Worm (Caenorhabditis elegans): ENCODE measurements around the gene D1079.1.

D1079.1 gene

DNA sequence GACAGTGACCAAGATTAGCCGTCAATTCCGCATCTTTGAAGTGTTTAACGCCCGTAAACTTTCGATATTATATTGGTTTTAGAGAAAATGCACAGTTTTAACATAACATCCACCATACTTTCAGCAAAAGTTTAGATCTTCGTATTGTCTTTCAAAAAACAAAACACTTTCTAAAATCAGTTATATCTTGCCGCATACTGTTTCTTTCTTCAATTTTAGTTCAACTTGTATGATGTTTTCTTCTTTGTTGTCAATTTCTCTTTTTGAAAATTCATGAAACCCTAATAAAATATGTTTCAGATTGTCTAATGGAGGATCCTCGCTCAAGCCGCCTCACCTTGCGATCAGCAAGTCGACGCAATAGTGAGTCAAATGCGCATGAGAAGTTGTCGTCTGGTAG lies 50.9 kb downstream of the D1079.1 start, which contains the start of gene F02E8.4:
Gene F02E8.4 (plus strand): TSS at position 301 of the 400 bp plus-strand sequence.
- TF ChIP-seq lsy-27 (tag; optimal IDR thresholded peaks at IDR 0.05; ENCODE audit: borderline replicate concordance, insufficient read depth): no peak

DNA sequence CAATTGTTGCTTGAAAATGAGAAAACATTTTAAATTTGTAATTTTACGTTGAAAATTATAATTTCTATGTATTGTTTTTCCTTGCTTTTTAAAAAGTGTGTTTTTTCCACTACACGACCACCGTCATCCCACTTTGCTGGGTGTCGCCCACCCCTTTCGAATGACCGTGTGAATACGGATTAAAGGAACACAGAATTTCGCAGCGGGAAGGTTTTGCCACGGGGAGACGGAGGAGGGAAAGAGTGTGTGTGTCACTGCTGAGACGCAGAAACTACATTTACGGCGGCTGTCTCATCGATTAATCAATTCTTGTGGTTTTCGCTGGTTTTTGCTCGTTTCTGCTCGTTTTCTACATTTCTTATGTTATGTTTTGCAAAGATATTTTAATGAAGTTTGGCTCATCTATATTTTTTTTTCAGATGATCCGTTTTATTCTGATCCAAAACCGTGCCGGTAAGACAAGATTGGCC lies 54.9 kb downstream of the D1079.1 start, which contains the start of gene aps-2:
Gene aps-2 (plus strand): TSS at position 420 of the 470 bp plus-strand sequence.
- TF ChIP-seq C06A6.2 (GFP tag; conservative IDR thresholded peaks at IDR 0.05): no peak
- no peak for TF ChIP-seq ztf-25 (GFP tag; IDR thresholded peaks at IDR 0.05)
- no peak for TF ChIP-seq F52B5.7 (tag; optimal IDR thresholded peaks at IDR 0.05)
- TF ChIP-seq F33H1.4 (GFP tag; IDR thresholded peaks at IDR 0.05): peak; percentile 53
- TF ChIP-seq athp-1 (tag; optimal IDR thresholded peaks at IDR 0.05): no peak
- no peak for TF ChIP-seq B0035.1 (tag; optimal IDR thresholded peaks at IDR 0.05)
- TF ChIP-seq ama-1 (optimal IDR thresholded peaks at IDR 0.05): no peak
- no peak for TF ChIP-seq ama-1 (GFP tag; optimal IDR thresholded peaks at IDR 0.05)
- no peak for TF ChIP-seq F22D6.2 (tag; optimal IDR thresholded peaks at IDR 0.05)
- TF ChIP-seq hlh-26 (GFP tag; conservative IDR thresholded peaks at IDR 0.05): no peak
- no peak for TF ChIP-seq akir-1 (GFP tag; optimal IDR thresholded peaks at IDR 0.05)
- TF ChIP-seq Y67H2A.10 (GFP tag; conservative IDR thresholded peaks at IDR 0.05): no peak
- TF ChIP-seq B0019.2 (GFP tag; conservative IDR thresholded peaks at IDR 0.05): no peak
- no peak for TF ChIP-seq C17E4.6 (GFP tag; IDR thresholded peaks at IDR 0.05)
- peak; percentile 67 for TF ChIP-seq mcd-1 (GFP tag; IDR thresholded peaks at IDR 0.05)
- TF ChIP-seq attf-5 (GFP tag; optimal IDR thresholded peaks at IDR 0.05): peak; percentile 52
- no peak for TF ChIP-seq aptf-3 (GFP tag; IDR thresholded peaks at IDR 0.05)
- no peak for TF ChIP-seq efl-1 (GFP tag; optimal IDR thresholded peaks at IDR 0.05)
- TF ChIP-seq hmg-1.2 (GFP tag; IDR thresholded peaks at IDR 0.05): peak; percentile 65; the same call in 1 of the 2 replicates
- no peak for TF ChIP-seq D2030.7 (GFP tag; IDR thresholded peaks at IDR 0.05)
- no peak for TF ChIP-seq F10E7.11 (tag; optimal IDR thresholded peaks at IDR 0.05)
- TF ChIP-seq B0336.3 (GFP tag; IDR thresholded peaks at IDR 0.05): no peak
- no peak for TF ChIP-seq cebp-1 (GFP tag; IDR thresholded peaks at IDR 0.05)
- no peak for TF ChIP-seq cebp-1 (tag; optimal IDR thresholded peaks at IDR 0.05)
- TF ChIP-seq lin-54 (GFP tag; optimal IDR thresholded peaks at IDR 0.05): no peak
- no peak for TF ChIP-seq hsf-1 (GFP tag; IDR thresholded peaks at IDR 0.05)
- TF ChIP-seq tlf-1 (GFP tag; optimal IDR thresholded peaks at IDR 0.05): no peak
- no peak for TF ChIP-seq sea-2 (GFP tag; IDR thresholded peaks at IDR 0.05)
- TF ChIP-seq dox-1 (GFP tag; IDR thresholded peaks at IDR 0.05): peak; percentile 49; the same call in 1 of the 2 replicates
- peak; percentile 1 for TF ChIP-seq tbp1 (GFP tag; optimal IDR thresholded peaks at IDR 0.05)
- no peak for TF ChIP-seq lsl-1 (GFP tag; optimal IDR thresholded peaks at IDR 0.05)
- TF ChIP-seq F23B12.7 (tag; optimal IDR thresholded peaks at IDR 0.05; ENCODE audit: insufficient read depth): no peak
- no peak for TF ChIP-seq F55B11.4 (tag; optimal IDR thresholded peaks at IDR 0.05; ENCODE audit: borderline replicate concordance, insufficient read depth)
- no peak for TF ChIP-seq T26A5.8 (tag; optimal IDR thresholded peaks at IDR 0.05)
- no peak for TF ChIP-seq ceh-91 (GFP tag; IDR thresholded peaks at IDR 0.05)
- TF ChIP-seq lin-26 (GFP tag; IDR thresholded peaks at IDR 0.05): no peak
- TF ChIP-seq nhr-80 (tag; optimal IDR thresholded peaks at IDR 0.05): peak; percentile 47
- TF ChIP-seq gei-17 (GFP tag; optimal IDR thresholded peaks at IDR 0.05): no peak
- no peak for TF ChIP-seq lsy-27 (tag; optimal IDR thresholded peaks at IDR 0.05; ENCODE audit: borderline replicate concordance, insufficient read depth)
- no peak for TF ChIP-seq mes-4 (tag; optimal IDR thresholded peaks at IDR 0.05)
- no peak for TF ChIP-seq nhr-27 (tag; optimal IDR thresholded peaks at IDR 0.05)
- no peak for TF ChIP-seq mel-28 (tag; optimal IDR thresholded peaks at IDR 0.05; ENCODE audit: borderline replicate concordance)
- TF ChIP-seq dpl-1 (GFP tag; optimal IDR thresholded peaks at IDR 0.05): no peak
- no peak for TF ChIP-seq die-1 (tag; optimal IDR thresholded peaks at IDR 0.05)

All from whole organism, young adult.